Fruit fly (Drosophila melanogaster) whole organism, pupa: ENCODE results near the gene cm.
A peak's percentile ranks its signal among the peaks of the same experiment; 100 is the strongest.

Experiments
- CG10348 ChIP-seq: fragments of 200-800 bp; sonication (Bioruptor generic); IDR thresholded peaks from 2 replicates; pipeline ENCODE4 v1.3.6; 2022; ENCODE audit warnings: missing biosample characterization, missing genetic modification characterization
- CG12605 ChIP-seq: fragments of 200-800 bp; sonication (Bioruptor generic); IDR thresholded peaks from 2 replicates; pipeline ENCODE4 v1.3.6; 2022; ENCODE audit warnings: missing biosample characterization, missing genetic modification characterization
- CG13204 ChIP-seq: fragments of 200-800 bp; sonication (Bioruptor generic); optimal IDR thresholded peaks from 2 replicates; lab custom pipeline; 2018; ENCODE audit warnings: missing biosample characterization, mild to moderate bottlenecking, missing genetic modification characterization, moderate library complexity
- CG14655 ChIP-seq: fragments of 200-800 bp; sonication (Bioruptor generic); optimal IDR thresholded peaks from 3 replicates; lab custom pipeline; 2017; ENCODE audit warnings: mild to moderate bottlenecking, missing biosample characterization, missing genetic modification reagents, missing genetic modification characterization
- CG15710 ChIP-seq: fragments of 200-800 bp; sonication (Bioruptor generic); optimal IDR thresholded peaks from 2 replicates; lab custom pipeline; 2018; ENCODE audit warnings: missing biosample characterization, mild to moderate bottlenecking, missing genetic modification characterization, moderate library complexity
- CG17806 ChIP-seq: fragments of 200-800 bp; sonication (Bioruptor generic); optimal IDR thresholded peaks from 2 replicates; lab custom pipeline; 2018; ENCODE audit warnings: missing biosample characterization, mild to moderate bottlenecking, missing genetic modification characterization, moderate library complexity
- CG32121 ChIP-seq: fragments of 200-800 bp; sonication (Bioruptor generic); IDR thresholded peaks from 2 replicates; pipeline ENCODE4 v1.3.6; 2022; ENCODE audit warnings: missing biosample characterization, missing genetic modification characterization
- CG34367 ChIP-seq: fragments of 200-800 bp; sonication (Bioruptor generic); optimal IDR thresholded peaks from 2 replicates; lab custom pipeline; 2018; ENCODE audit warnings: missing biosample characterization, mild to moderate bottlenecking, missing genetic modification characterization
- CG4496 ChIP-seq: fragments of 200-800 bp; sonication (Bioruptor generic); IDR thresholded peaks from 3 replicates; pipeline ENCODE4 v1.3.6; 2022; ENCODE audit warnings: missing biosample characterization, missing genetic modification characterization
- CG8159 ChIP-seq: fragments of 200-800 bp; sonication (Bioruptor generic); optimal IDR thresholded peaks from 3 replicates; lab custom pipeline; 2018; ENCODE audit warnings: missing biosample characterization, mild to moderate bottlenecking, missing genetic modification characterization, moderate library complexity
- CG8301 ChIP-seq: fragments of 200-800 bp; sonication (Bioruptor generic); optimal IDR thresholded peaks from 2 replicates; lab custom pipeline; 2018; ENCODE audit warnings: missing biosample characterization, mild to moderate bottlenecking, missing genetic modification characterization
- CG9948 ChIP-seq: fragments of 200-800 bp; sonication (Bioruptor generic); optimal IDR thresholded peaks from 2 replicates; lab custom pipeline; 2018; ENCODE audit warnings: missing biosample characterization, mild to moderate bottlenecking, missing genetic modification characterization, moderate library complexity
- D1 ChIP-seq: fragments of 200-800 bp; sonication (Bioruptor generic); optimal IDR thresholded peaks from 2 replicates; lab custom pipeline; 2018; ENCODE audit warnings: missing biosample characterization, mild to moderate bottlenecking, missing genetic modification characterization, moderate library complexity
- EcR ChIP-seq: fragments of 200-800 bp; sonication (Bioruptor generic); optimal IDR thresholded peaks from 3 replicates; lab custom pipeline; 2019; ENCODE audit warnings: missing biosample characterization, missing genetic modification characterization, mild to moderate bottlenecking, moderate library complexity, missing genetic modification reagents
- Ets98B ChIP-seq: fragments of 200-800 bp; sonication (Bioruptor generic); IDR thresholded peaks from 2 replicates; pipeline ENCODE4 v1.3.6; 2022; ENCODE audit warnings: missing biosample characterization, missing genetic modification characterization
- Pif1A ChIP-seq: fragments of 200-800 bp; sonication (Bioruptor generic); optimal IDR thresholded peaks from 3 replicates; lab custom pipeline; 2016; ENCODE audit warnings: missing biosample characterization, missing genetic modification characterization
- Pif1B ChIP-seq: fragments of 200-800 bp; sonication (Bioruptor generic); optimal IDR thresholded peaks from 3 replicates; lab custom pipeline; 2016; ENCODE audit warnings: missing biosample characterization, missing genetic modification characterization
- Snoo ChIP-seq: fragments of 200-800 bp; sonication (Bioruptor generic); optimal IDR thresholded peaks from 3 replicates; lab custom pipeline; 2017; ENCODE audit warnings: missing biosample characterization, mild to moderate bottlenecking, missing genetic modification characterization, inconsistent platforms
- fd96Ca ChIP-seq: fragments of 200-800 bp; sonication (Bioruptor generic); IDR thresholded peaks from 3 replicates; pipeline ENCODE4 v1.3.6; 2022; ENCODE audit warnings: missing biosample characterization, missing genetic modification characterization
- gl ChIP-seq: fragments of 200-800 bp; sonication (Bioruptor generic); optimal IDR thresholded peaks from 2 replicates; lab custom pipeline; 2018; ENCODE audit warnings: missing biosample characterization, mild to moderate bottlenecking, missing genetic modification characterization
- rn ChIP-seq: fragments of 200-800 bp; sonication (Bioruptor generic); IDR thresholded peaks from 2 replicates; pipeline ENCODE4 v1.3.6; 2022; ENCODE audit warnings: missing biosample characterization, missing genetic modification characterization

Gene cm

DNA sequence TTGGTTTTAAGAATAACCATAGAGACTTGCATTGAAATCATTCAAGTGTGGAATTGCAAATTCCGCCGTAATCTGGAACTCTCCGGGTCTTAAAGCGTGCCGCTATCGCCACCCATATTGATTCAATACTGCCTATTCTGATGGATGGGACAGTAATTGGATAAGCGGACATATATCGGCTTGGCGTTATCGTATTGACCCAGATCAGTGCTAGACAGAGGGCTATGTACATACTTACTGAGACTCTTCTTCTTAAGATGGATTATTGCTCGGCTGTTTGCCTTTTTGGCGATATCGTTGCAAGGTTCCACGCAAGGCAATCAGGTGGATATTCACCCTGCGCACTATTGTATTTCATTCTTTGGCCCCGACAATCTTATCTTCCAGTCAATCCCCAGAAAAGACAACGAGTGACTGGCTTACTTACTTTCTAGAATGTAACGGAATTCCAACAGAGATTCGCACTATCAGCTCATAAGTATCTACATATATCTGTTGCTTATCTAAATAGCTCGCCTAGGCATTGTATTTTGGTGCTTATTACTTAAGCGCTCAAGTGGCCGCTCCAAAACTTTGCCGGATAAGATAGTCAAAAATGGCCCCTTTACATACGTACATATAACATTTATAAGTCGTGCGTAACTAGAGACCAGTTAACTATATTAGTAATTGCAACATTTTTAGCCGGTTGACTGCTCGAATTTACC lies 16.3 kb downstream of the cm start:
- TF ChIP-seq gl (tag; lab: Kevin White, UChicago) (peak; percentile 33), CG12605 (GFP tag; lab: Robert Waterston, UW) (no peak), CG8301 (no peak), CG9948 (tag; lab: Kevin White, UChicago) (no peak), Pif1A (GFP tag; lab: Kevin White, UChicago) (peak; percentile 2), CG32121 (GFP tag; lab: Robert Waterston, UW) (no peak), CG13204 (GFP tag; lab: Kevin White, UChicago) (peak; percentile 53), Ets98B (0 out of 2 replicates have a peak, but pooled peaks have one; percentile 13), CG14655 (GFP tag; lab: Kevin White, UChicago) (peak; percentile 6), CG15710 (tag; lab: Kevin White, UChicago) (no peak), CG4496 (GFP tag; lab: Robert Waterston, UW) (peak; percentile 40; the same call in 1 of the 3 replicates), Snoo (no peak), CG34367 (tag; lab: Kevin White, UChicago) (peak; percentile 30), EcR (GFP tag; lab: Kevin White, UChicago) (peak; percentile 14)

DNA sequence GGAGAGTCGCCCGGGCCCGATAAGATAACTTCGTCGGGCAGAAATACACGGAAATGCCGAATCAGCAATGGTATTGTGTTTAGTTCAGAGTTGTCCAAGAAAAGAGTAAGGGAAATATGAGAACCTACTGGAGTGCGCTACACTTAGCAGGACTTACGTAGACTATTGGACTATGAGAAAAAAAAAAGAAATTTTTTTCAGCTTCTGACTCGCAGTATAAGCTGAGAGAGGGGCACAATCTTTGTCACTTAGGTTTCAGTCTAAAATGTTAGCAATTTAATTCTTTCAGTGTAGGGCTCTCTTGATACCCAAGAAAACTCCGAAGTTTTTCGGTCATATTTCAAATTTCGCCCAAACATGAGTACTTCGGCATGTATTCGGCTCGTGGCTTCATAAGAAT lies 17.2 kb downstream of the cm start:
- TF ChIP-seq Pif1A (GFP tag; lab: Kevin White, UChicago) (peak; percentile 30), Ets98B (0 out of 2 replicates have a peak, but pooled peaks have one; percentile 8), Pif1B (GFP tag; lab: Kevin White, UChicago) (no peak), Snoo (peak; percentile 55), CG13204 (GFP tag; lab: Kevin White, UChicago) (no peak), CG34367 (tag; lab: Kevin White, UChicago) (no peak), CG4496 (GFP tag; lab: Robert Waterston, UW) (peak; percentile 59; the same call in 2 of the 3 replicates), CG12605 (GFP tag; lab: Robert Waterston, UW) (no peak), CG10348 (no peak), CG14655 (GFP tag; lab: Kevin White, UChicago) (peak; percentile 21), CG17806 (tag; lab: Kevin White, UChicago) (no peak), CG32121 (GFP tag; lab: Robert Waterston, UW) (no peak), D1 (no peak), CG15710 (tag; lab: Kevin White, UChicago) (no peak), EcR (GFP tag; lab: Kevin White, UChicago) (no peak), CG8301 (no peak), CG8159 (peak; percentile 34), gl (tag; lab: Kevin White, UChicago) (no peak), rn (GFP tag; lab: Robert Waterston, UW) (no peak), fd96Ca (GFP tag; lab: Robert Waterston, UW) (peak; percentile 36; the same call in 1 of the 3 replicates), CG9948 (tag; lab: Kevin White, UChicago) (peak; percentile 1)

DNA sequence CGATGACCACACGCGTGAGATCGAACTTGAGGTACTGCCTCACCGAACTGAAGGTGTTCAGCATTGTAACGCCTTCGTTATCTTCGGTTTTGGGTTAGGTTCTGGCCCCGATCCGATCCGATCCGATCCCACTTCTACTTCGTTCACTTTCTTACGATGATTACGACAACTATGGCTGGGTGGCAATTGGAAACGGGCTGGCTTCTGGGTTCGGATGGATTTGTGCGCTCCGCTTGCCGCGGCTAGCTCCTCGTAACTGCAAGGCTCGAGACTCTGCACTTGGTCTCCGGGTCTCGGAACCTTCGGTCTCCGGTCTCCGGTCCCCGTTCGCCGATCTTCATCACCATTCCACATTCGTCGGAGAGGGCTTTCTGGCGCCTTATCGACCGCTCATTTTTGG lies 17.6 kb downstream of the cm start, which contains the start of gene Inx7:
Gene Inx7, minus strand, starts transcription at position 263 of the 400 bp plus-strand sequence.
- TF ChIP-seq Pif1B (GFP tag; lab: Kevin White, UChicago) (no peak), CG32121 (GFP tag; lab: Robert Waterston, UW) (no peak), CG17806 (tag; lab: Kevin White, UChicago) (no peak), rn (GFP tag; lab: Robert Waterston, UW) (no peak), CG8159 (no peak), CG4496 (GFP tag; lab: Robert Waterston, UW) (no peak), CG34367 (tag; lab: Kevin White, UChicago) (no peak)

DNA sequence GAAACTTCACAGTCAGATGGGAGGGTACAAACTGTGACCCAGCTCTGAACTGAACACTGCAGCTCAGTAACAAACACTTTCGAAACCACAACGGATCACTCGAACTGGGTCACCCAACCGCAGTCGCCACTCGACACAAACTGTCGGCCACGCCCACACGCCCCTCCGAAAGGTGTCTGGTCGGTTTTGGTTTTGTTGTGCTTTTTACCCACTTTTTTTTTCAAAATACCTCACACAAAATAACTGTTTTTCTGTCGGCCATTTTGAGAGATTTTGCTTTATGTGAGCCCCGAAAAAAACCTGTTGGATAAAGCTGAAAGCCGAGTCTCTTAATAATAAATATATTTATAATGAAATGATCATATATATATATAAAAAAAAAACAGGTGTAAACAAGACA lies 19.7 kb downstream of the cm start, which contains the start of gene ogre:
Gene ogre, minus strand, starts transcription at position 33 of the 400 bp plus-strand sequence.
- TF ChIP-seq CG34367 (tag; lab: Kevin White, UChicago): no peak
- no peak for TF ChIP-seq gl (tag; lab: Kevin White, UChicago)
- peak; percentile 39; the same call in 1 of the 3 replicates for TF ChIP-seq CG4496 (GFP tag; lab: Robert Waterston, UW)
- TF ChIP-seq EcR (GFP tag; lab: Kevin White, UChicago): peak; percentile 46
- TF ChIP-seq D1: no peak
- no peak for TF ChIP-seq fd96Ca (GFP tag; lab: Robert Waterston, UW)
- TF ChIP-seq CG8159: no peak
- TF ChIP-seq Snoo: peak; percentile 29

DNA sequence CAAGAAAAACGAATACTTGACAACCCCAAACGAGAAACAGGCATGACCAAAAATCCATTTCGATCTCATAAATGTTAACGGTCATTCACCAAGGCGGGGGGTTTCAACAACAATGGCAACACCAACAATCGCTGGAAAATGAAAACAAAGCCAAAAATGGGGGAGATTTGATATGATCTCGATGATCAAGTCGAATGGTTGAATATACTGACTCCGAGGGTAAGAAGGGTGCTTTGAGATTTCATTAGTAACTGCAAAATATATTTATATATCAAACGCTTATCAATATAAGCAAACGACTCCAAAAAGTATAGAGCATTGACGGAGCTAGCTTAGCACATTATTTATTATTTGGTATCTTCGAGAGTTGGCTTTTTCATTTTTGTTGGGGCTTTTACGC lies 20.8 kb downstream of the cm start:
- TF ChIP-seq CG12605 (GFP tag; lab: Robert Waterston, UW) (no peak), Snoo (peak; percentile 20), CG14655 (GFP tag; lab: Kevin White, UChicago) (peak; percentile 38), CG8301 (peak; percentile 22), CG4496 (GFP tag; lab: Robert Waterston, UW) (no peak)
- TF ChIP-seq, all 21 proteins: peak for 3

DNA sequence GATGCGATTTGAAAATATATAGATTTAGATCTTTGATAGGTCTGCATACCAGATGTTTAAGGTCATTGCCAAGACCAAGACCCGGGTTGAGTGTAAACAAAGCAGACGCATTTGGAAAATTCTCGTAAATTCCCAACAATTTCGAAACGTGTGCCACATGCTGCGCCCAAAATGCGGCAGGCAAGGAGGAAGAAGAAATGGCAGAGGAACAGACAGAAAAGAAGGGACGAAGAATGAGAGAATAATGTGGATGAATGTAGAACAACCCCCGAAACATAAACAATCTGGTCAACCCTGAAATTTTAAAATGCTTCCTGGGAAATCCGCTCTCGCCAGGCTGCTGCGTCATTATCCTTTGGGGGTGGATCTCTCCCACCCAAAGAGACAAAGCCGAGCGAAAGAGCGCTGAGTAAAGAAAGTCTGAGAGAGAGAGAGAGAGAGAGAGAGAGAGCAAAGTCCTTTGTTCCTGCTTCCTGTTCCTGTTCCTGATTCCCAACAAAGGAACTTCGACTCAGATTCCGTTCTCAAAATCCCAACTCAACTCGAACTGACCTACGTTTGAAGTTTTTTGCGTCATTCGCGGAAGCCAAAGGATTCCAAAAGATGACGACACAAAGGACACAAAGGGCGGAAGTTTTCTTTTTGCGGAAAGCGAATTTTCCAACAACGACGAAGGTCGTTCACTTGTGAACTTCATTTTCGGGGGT lies 22.2 kb downstream of the cm start:
- TF ChIP-seq gl (tag; lab: Kevin White, UChicago) (no peak), CG34367 (tag; lab: Kevin White, UChicago) (no peak), EcR (GFP tag; lab: Kevin White, UChicago) (no peak), CG4496 (GFP tag; lab: Robert Waterston, UW) (no peak), CG10348 (no peak), rn (GFP tag; lab: Robert Waterston, UW) (no peak), CG14655 (GFP tag; lab: Kevin White, UChicago) (no peak), Snoo (no peak), Ets98B (no peak), Pif1A (GFP tag; lab: Kevin White, UChicago) (no peak), CG8159 (no peak)
- TF ChIP-seq, all 21 proteins: peak for 0
